Fruit fly (Drosophila melanogaster) whole organism, pupa: ENCODE data around the gene CG10479.

Experiments
- CG10348 ChIP-seq: fragments of 200-800 bp; sonication (Bioruptor generic); IDR thresholded peaks from 2 replicates; pipeline ENCODE4 v1.3.6; 2022; ENCODE audit warnings: missing biosample characterization, missing genetic modification characterization
- CG12605 ChIP-seq: fragments of 200-800 bp; sonication (Bioruptor generic); IDR thresholded peaks from 2 replicates; pipeline ENCODE4 v1.3.6; 2022; ENCODE audit warnings: missing biosample characterization, missing genetic modification characterization
- CG32121 ChIP-seq: fragments of 200-800 bp; sonication (Bioruptor generic); IDR thresholded peaks from 2 replicates; pipeline ENCODE4 v1.3.6; 2022; ENCODE audit warnings: missing biosample characterization, missing genetic modification characterization
- CG34367 ChIP-seq: fragments of 200-800 bp; sonication (Bioruptor generic); optimal IDR thresholded peaks from 2 replicates; lab custom pipeline; 2018; ENCODE audit warnings: missing biosample characterization, mild to moderate bottlenecking, missing genetic modification characterization
- CG8301 ChIP-seq: fragments of 200-800 bp; sonication (Bioruptor generic); optimal IDR thresholded peaks from 2 replicates; lab custom pipeline; 2018; ENCODE audit warnings: missing biosample characterization, mild to moderate bottlenecking, missing genetic modification characterization
- EcR ChIP-seq: fragments of 200-800 bp; sonication (Bioruptor generic); optimal IDR thresholded peaks from 3 replicates; lab custom pipeline; 2019; ENCODE audit warnings: missing biosample characterization, missing genetic modification characterization, mild to moderate bottlenecking, moderate library complexity, missing genetic modification reagents
- gl ChIP-seq: fragments of 200-800 bp; sonication (Bioruptor generic); optimal IDR thresholded peaks from 2 replicates; lab custom pipeline; 2018; ENCODE audit warnings: missing biosample characterization, mild to moderate bottlenecking, missing genetic modification characterization

DNA sequence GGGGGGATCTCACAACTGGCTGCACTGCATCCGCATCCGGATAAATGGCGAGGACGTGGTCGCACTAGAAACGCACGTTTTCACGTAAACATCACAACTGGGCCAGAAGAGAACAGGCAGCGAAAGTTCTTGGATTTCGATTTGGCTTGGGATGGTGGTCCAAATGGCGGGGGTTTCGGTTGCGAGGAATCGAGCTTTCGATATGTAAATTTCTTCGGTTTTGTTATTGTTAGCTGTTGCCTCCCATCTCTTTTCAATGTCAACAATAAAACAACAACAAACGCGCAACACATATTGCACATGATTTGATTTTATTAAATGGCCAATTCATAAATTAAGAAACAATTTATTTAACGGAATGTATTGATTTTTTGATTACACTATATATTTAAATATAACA is 54.6 kb downstream of the CG10479 start, which contains the start of gene PXo:
- no peak for TF ChIP-seq EcR (GFP tag; lab: Kevin White, UChicago)
- no peak for TF ChIP-seq CG8301
- TF ChIP-seq CG12605 (GFP tag; lab: Robert Waterston, UW), result no peak
- no peak for TF ChIP-seq CG32121 (GFP tag; lab: Robert Waterston, UW)
- TF ChIP-seq CG10348 (GFP tag; lab: Robert Waterston, UW), result no peak
- TF ChIP-seq CG34367, result no peak
- TF ChIP-seq gl (tag; lab: Kevin White, UChicago), result no peak
